Worm (Caenorhabditis elegans) whole organism, early embryonic: ENCODE results near the gene srh-95.

Experiments used
- B0310.2 ChIP-seq: sonication (generic microtip); optimal IDR thresholded peaks from 2 replicates; lab custom pipeline; 2016; ENCODE audit warnings: mild to moderate bottlenecking, missing genetic modification characterization, missing compliant biosample characterization
- F13C5.2 ChIP-seq: sonication (generic microtip); optimal IDR thresholded peaks from 2 replicates; lab custom pipeline; 2017; ENCODE audit warnings: mild to moderate bottlenecking, missing genetic modification characterization, inconsistent platforms, missing compliant biosample characterization
- aly-1 ChIP-seq: sonication (generic microtip); optimal IDR thresholded peaks from 2 replicates; lab custom pipeline; 2016; ENCODE audit warnings: missing genetic modification characterization, missing compliant biosample characterization
- ama-1 ChIP-seq: fragments of 150-350 bp; optimal IDR thresholded peaks from 2 replicates; lab custom pipeline; 2014
- ceh-13 ChIP-seq: fragments of 200-800 bp; sonication (Bioruptor generic); optimal IDR thresholded peaks from 2 replicates; lab custom pipeline; 2018; ENCODE audit warnings: mild to moderate bottlenecking, missing genetic modification characterization, missing compliant biosample characterization
- ceh-36 ChIP-seq: sonication (generic microtip); optimal IDR thresholded peaks from 2 replicates; lab custom pipeline; 2016; ENCODE audit warnings: missing genetic modification characterization, inconsistent platforms, missing compliant biosample characterization
- ets-7 ChIP-seq: sonication (generic microtip); optimal IDR thresholded peaks from 2 replicates; lab custom pipeline; 2016; ENCODE audit warnings: missing genotype, missing genetic modification characterization, missing compliant biosample characterization
- flt-1 ChIP-seq: fragments of 200-800 bp; sonication (Bioruptor generic); IDR thresholded peaks from 2 replicates; pipeline ENCODE4 v1.3.6; 2022; ENCODE audit warnings: missing genetic modification characterization, missing compliant biosample characterization
- hmbx-1 ChIP-seq: sonication (generic microtip); optimal IDR thresholded peaks from 2 replicates; lab custom pipeline; 2016; ENCODE audit warnings: mild to moderate bottlenecking, missing genetic modification characterization, missing compliant biosample characterization
- hmg-4 ChIP-seq: fragments of 200-800 bp; sonication (Bioruptor generic); optimal IDR thresholded peaks from 2 replicates; lab custom pipeline; 2018; ENCODE audit warnings: mild to moderate bottlenecking, missing genetic modification characterization, missing compliant biosample characterization
- hnd-1 ChIP-seq: sonication (generic microtip); optimal IDR thresholded peaks from 2 replicates; lab custom pipeline; 2016; ENCODE audit warnings: missing genetic modification characterization, missing compliant biosample characterization
- pes-1 ChIP-seq: fragments of 200-800 bp; sonication (Bioruptor generic); IDR thresholded peaks from 2 replicates; pipeline ENCODE4 v1.3.6; 2022; ENCODE audit warnings: missing genetic modification reagents, missing genetic modification characterization, missing compliant biosample characterization
- scrt-1 ChIP-seq: fragments of 200-800 bp; sonication (Bioruptor generic); IDR thresholded peaks from 2 replicates; pipeline ENCODE4 v1.3.6; 2022; ENCODE audit warnings: missing genetic modification characterization, missing compliant biosample characterization
- sea-1 ChIP-seq: fragments of 200-800 bp; sonication (Bioruptor generic); conservative IDR thresholded peaks from 2 replicates; pipeline ENCODE4 v1.3.6; 2022; ENCODE audit warnings: missing genetic modification characterization, missing compliant biosample characterization
- tbx-11 ChIP-seq: fragments of 200-800 bp; sonication (Bioruptor generic); IDR thresholded peaks from 2 replicates; pipeline ENCODE4 v1.3.6; 2022; ENCODE audit warnings: missing genetic modification characterization, missing compliant biosample characterization
- tbx-37 ChIP-seq: fragments of 200-800 bp; sonication (Bioruptor generic); conservative IDR thresholded peaks from 2 replicates; pipeline ENCODE4 v1.3.6; 2022; ENCODE audit warnings: missing genetic modification reagents, missing genetic modification characterization, missing compliant biosample characterization
- tra-4 ChIP-seq: sonication (generic microtip); optimal IDR thresholded peaks from 2 replicates; lab custom pipeline; 2017; ENCODE audit warnings: missing genetic modification characterization, missing compliant biosample characterization

Gene srh-95

ce11 chrV:16287619-16288018, 40.9 kb downstream of the srh-95 start, which contains the start of gene F28G4.3:
TSS of gene F28G4.3 (minus strand) at chrV:16287719.
- TF ChIP-seq tbx-37 (GFP tag; lab: Robert Waterston, UW), result no peak
- no peak for TF ChIP-seq ama-1
- no peak for TF ChIP-seq pes-1
- no peak for TF ChIP-seq hmg-4 (GFP tag; lab: Kevin White, UChicago)
- no peak for TF ChIP-seq tra-4 (tag; lab: Kevin White, UChicago)
- no peak for TF ChIP-seq ceh-13 (GFP tag; lab: Kevin White, UChicago)
- TF ChIP-seq scrt-1 (GFP tag; lab: Robert Waterston, UW), result no peak
- no peak for TF ChIP-seq hnd-1 (tag; lab: Kevin White, UChicago)
- TF ChIP-seq ets-7 (tag; lab: Kevin White, UChicago), result no peak
- no peak for TF ChIP-seq sea-1
- TF ChIP-seq hmbx-1 (tag; lab: Kevin White, UChicago), result no peak
- no peak for TF ChIP-seq F13C5.2
- TF ChIP-seq ceh-36 (tag; lab: Kevin White, UChicago), result no peak
- no peak for TF ChIP-seq aly-1
- TF ChIP-seq flt-1, result no peak
- no peak for TF ChIP-seq B0310.2 (tag; lab: Kevin White, UChicago)
- no peak for TF ChIP-seq tbx-11

- TF ChIP-seq F13C5.2 (no peak), tra-4 (tag; lab: Kevin White, UChicago) (no peak), aly-1 (no peak), B0310.2 (tag; lab: Kevin White, UChicago) (no peak), ceh-13 (GFP tag; lab: Kevin White, UChicago) (no peak), tbx-11 (no peak), hmg-4 (GFP tag; lab: Kevin White, UChicago) (no peak)
Observed at ce11 chrV:16292409-16292808, 45.7 kb downstream of the srh-95 start, which contains the start of gene oac-5. TSS of gene oac-5 (plus strand) at chrV:16292709.

ce11 chrV:16297070-16297469, 50.4 kb downstream of the srh-95 start, which contains the start of gene srbc-83:
TSS of gene srbc-83 (plus strand) at chrV:16297370.
- TF ChIP-seq sea-1, result no peak
